Worm (Caenorhabditis elegans): Measurements from ENCODE around the gene K06A4.7.

Gene K06A4.7

DNA sequence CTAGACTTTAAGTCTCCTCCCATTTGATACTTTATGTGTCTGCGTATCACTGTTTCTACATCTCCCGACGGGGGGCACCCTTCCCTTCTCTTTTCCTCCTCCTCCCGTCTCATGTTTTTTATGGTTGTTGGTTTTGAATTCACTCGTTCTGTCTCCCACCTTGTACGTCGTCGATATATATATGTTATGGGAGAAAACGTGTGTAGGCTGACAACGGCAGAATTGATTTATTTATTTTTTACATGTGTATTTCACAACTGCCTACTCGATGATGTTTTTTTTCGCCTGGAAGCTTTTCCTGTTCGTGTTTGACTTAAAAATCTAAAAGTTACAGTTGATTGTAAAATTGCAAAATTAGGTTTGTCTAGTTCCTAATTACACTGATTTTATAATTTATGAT, 48.8 kb downstream of the K06A4.7 start:
- TF ChIP-seq nhr-237 (tag; optimal IDR thresholded peaks at IDR 0.05) = no peak
- TF ChIP-seq nhr-129 (tag; optimal IDR thresholded peaks at IDR 0.05) = peak; percentile 7
- peak; percentile 10 for TF ChIP-seq F13H6.1 (tag; optimal IDR thresholded peaks at IDR 0.05)
- peak; percentile 26 for TF ChIP-seq unc-55 (GFP tag; optimal IDR thresholded peaks at IDR 0.05)
- TF ChIP-seq sma-9 (GFP tag; optimal IDR thresholded peaks at IDR 0.05) = peak; percentile 38
- no peak for TF ChIP-seq sma-9 (tag; optimal IDR thresholded peaks at IDR 0.05)
- no peak for TF ChIP-seq alr-1 (tag; optimal IDR thresholded peaks at IDR 0.05)
- no peak for TF ChIP-seq nhr-77 (tag; optimal IDR thresholded peaks at IDR 0.05)

DNA sequence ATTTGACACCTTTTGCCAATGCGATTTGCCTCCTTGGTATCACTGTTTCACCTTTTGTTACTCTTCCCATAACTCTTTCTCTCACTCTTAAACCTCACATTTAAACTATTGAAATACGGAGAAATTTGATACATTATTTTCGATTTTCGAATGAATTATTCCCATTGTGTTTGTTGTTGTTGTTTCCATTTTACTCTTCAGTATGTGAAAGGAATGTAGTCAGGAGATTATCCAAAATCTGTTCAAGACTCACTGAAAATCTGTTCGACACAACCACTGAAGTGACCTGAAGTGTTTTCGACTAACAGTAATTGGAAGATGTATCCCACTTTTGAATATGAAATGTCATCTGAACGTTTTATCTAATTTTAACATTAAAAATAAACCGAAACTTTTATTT, 50.2 kb downstream of the K06A4.7 start:
- no peak for TF ChIP-seq egl-27 (tag; optimal IDR thresholded peaks at IDR 0.05)
- no peak for TF ChIP-seq nhr-25 (tag; optimal IDR thresholded peaks at IDR 0.05)

DNA sequence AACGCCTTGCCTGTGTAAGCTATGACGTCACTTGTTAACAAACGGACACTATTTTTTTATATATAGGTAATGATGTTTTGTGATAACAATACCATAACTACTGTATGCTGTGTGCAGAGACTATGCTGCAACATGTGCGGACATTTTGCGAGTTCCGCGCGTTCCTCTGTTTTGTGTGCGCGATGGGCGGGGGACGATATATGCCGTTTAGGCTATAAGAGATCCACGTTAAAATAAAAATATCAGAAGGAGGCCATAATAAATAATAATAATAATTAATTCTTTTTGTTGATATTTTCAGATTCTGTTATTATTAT, 51.3 kb downstream of the K06A4.7 start:
- peak; percentile 7 for TF ChIP-seq snpc-4 (tag; optimal IDR thresholded peaks at IDR 0.05)
- TF ChIP-seq ceh-82 (tag; optimal IDR thresholded peaks at IDR 0.05) = no peak
